Worm (Caenorhabditis elegans): ENCODE results near the gene T05D4.2.

Gene T05D4.2

DNA sequence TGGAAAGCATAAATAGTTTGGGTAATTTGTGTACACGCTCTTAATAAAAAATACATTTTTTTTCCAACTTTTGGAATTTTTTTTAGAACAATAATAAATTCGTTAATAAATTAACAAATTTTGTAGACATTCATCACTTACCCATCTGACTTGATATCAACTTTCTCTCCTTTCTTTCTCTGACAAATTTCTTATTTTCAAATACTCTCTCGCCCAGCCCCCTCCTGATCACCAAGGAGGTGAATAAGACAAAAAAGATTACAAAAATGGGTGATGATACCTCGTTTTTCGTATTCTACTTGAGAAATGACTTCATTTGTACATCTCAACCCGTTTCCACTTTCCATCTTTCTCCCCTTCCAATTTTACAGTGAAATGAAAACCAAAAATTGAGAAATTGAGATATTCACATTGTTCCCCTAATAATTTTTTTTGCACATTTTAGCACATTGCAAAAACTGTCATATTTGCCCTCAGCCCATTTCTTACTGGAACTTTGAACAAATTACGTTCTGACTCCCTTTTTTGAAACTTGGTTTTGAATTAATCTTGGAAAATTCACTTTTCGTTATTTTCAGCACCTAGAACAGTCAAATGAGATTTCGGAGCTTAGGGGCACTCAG lies 12.8 kb upstream of the T05D4.2 start, which contains the start of gene osm-7:
osm-7 (plus strand) TSS at position 573 of the 623 bp plus-strand sequence.
- no peak for TF ChIP-seq ztf-11 (tag; optimal IDR thresholded peaks at IDR 0.05)
- TF ChIP-seq blmp-1 (tag; optimal IDR thresholded peaks at IDR 0.05; ENCODE audit: insufficient read depth), result peak; percentile 65
- TF ChIP-seq ceh-16 (tag; optimal IDR thresholded peaks at IDR 0.05), result no peak

DNA sequence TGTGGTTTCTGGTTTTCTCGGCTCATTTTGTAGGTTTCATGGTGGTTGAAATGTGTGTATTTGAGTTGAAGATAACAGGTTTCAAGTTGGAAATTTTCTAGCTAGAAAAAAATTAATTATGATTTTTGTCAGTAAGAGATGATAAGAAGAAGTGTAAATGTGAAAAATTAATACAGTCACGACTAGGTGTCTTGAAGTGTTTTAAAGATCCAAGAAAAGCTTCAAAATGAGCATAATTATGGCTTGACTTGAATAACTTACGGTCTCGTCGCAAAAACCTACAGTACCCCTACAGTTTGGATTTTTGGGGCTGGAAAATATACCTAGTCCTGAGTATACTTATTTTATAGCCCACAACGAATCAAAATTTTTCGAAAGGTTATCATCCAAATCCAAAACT lies 7.5 kb upstream of the T05D4.2 start, which contains the start of gene exc-12:
exc-12 (minus strand) TSS at position 101 of the 400 bp plus-strand sequence.
- no peak for TF ChIP-seq nhr-12 (tag; optimal IDR thresholded peaks at IDR 0.05)
- TF ChIP-seq sma-3 (GFP tag; optimal IDR thresholded peaks at IDR 0.05), result no peak
- TF ChIP-seq dmd-4 (tag; optimal IDR thresholded peaks at IDR 0.05), result no peak
- TF ChIP-seq snpc-4 (tag; optimal IDR thresholded peaks at IDR 0.05), result no peak
- no peak for TF ChIP-seq ceh-82 (tag; optimal IDR thresholded peaks at IDR 0.05)
- TF ChIP-seq mab-5 (tag; optimal IDR thresholded peaks at IDR 0.05), result no peak
- TF ChIP-seq crh-2 (tag; optimal IDR thresholded peaks at IDR 0.05), result no peak
- TF ChIP-seq mbf-1 (tag; optimal IDR thresholded peaks at IDR 0.05), result no peak
- no peak for TF ChIP-seq gmeb-1 (tag; optimal IDR thresholded peaks at IDR 0.05)

ce11 chrIII:13565972-13566371 lies 3.1 kb upstream of the T05D4.2 start:
- no peak for TF ChIP-seq nhr-237 (tag; optimal IDR thresholded peaks at IDR 0.05)
- no peak for TF ChIP-seq lin-39 (tag; optimal IDR thresholded peaks at IDR 0.05)
- TF ChIP-seq nhr-77 (tag; optimal IDR thresholded peaks at IDR 0.05), result no peak
- TF ChIP-seq unc-55 (GFP tag; optimal IDR thresholded peaks at IDR 0.05), result peak; percentile 46
- no peak for TF ChIP-seq Y55F3AM.14 (GFP tag; optimal IDR thresholded peaks at IDR 0.05)
- TF ChIP-seq aly-2 (tag; optimal IDR thresholded peaks at IDR 0.05), result no peak
- peak; percentile 53 for TF ChIP-seq C34F6.9 (tag; optimal IDR thresholded peaks at IDR 0.05)
- no peak for TF ChIP-seq sma-9 (GFP tag; optimal IDR thresholded peaks at IDR 0.05)
- TF ChIP-seq sma-9 (tag; optimal IDR thresholded peaks at IDR 0.05), result no peak
- TF ChIP-seq F13H6.1 (tag; optimal IDR thresholded peaks at IDR 0.05), result no peak
- TF ChIP-seq nhr-129 (tag; optimal IDR thresholded peaks at IDR 0.05), result peak; percentile 98
- no peak for TF ChIP-seq elt-1 (tag; optimal IDR thresholded peaks at IDR 0.05)
- TF ChIP-seq ZK546.5 (tag; optimal IDR thresholded peaks at IDR 0.05), result no peak
- no peak for TF ChIP-seq sma-3 (GFP tag; optimal IDR thresholded peaks at IDR 0.05)
- no peak for TF ChIP-seq nhr-10 (tag; optimal IDR thresholded peaks at IDR 0.05)
- TF ChIP-seq lsy-2 (tag; optimal IDR thresholded peaks at IDR 0.05), result peak in 1 of 2 experiments; percentile 31

DNA sequence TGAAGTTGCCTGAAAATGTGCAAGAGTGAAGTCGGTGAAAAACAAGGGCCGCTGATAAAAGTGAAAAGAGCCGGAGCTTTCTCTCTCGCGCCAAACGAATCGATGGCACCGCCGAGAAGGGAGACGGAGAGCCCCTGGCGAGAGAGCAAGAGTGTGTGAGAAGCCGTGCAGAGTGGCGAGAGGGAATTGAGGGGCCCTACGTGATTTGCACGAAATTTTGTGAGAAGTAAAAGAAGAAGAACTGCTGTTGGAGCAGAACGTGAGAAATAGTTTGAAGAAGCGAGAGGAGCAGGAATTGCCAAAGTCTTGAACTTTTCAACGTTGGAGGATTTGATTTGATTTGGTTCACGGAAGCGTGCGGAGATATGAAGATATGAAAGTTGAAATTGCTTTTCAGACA lies 2.0 kb upstream of the T05D4.2 start, which contains the start of gene aldo-1:
aldo-1 (minus strand) TSS at position 9 of the 400 bp plus-strand sequence.
- no peak for TF ChIP-seq nhr-6 (tag; optimal IDR thresholded peaks at IDR 0.05)
- TF ChIP-seq sma-3 (GFP tag; optimal IDR thresholded peaks at IDR 0.05), result no peak
- no peak for TF ChIP-seq peb-1 (tag; optimal IDR thresholded peaks at IDR 0.05)
- no peak for TF ChIP-seq lin-39 (tag; optimal IDR thresholded peaks at IDR 0.05)
- TF ChIP-seq F13H6.1 (tag; optimal IDR thresholded peaks at IDR 0.05), result peak; percentile 60
- peak; percentile 70 for TF ChIP-seq lin-11 (tag; optimal IDR thresholded peaks at IDR 0.05)
- TF ChIP-seq blmp-1 (tag; optimal IDR thresholded peaks at IDR 0.05; ENCODE audit: insufficient read depth), result no peak
- no peak for TF ChIP-seq nhr-21 (tag; optimal IDR thresholded peaks at IDR 0.05)
- no peak for TF ChIP-seq unc-39 (tag; optimal IDR thresholded peaks at IDR 0.05)
- peak; percentile 62 for TF ChIP-seq C34F6.9 (tag; optimal IDR thresholded peaks at IDR 0.05)
- no peak for TF ChIP-seq fos-1 (tag; optimal IDR thresholded peaks at IDR 0.05)
- TF ChIP-seq alr-1 (tag; optimal IDR thresholded peaks at IDR 0.05), result no peak
- TF ChIP-seq nhr-12 (tag; optimal IDR thresholded peaks at IDR 0.05), result no peak
- no peak for TF ChIP-seq ama-1 (optimal IDR thresholded peaks at IDR 0.05)
- TF ChIP-seq mab-5 (tag; optimal IDR thresholded peaks at IDR 0.05), result no peak
- TF ChIP-seq skn-1 (tag; optimal IDR thresholded peaks at IDR 0.05), result no peak
- peak; percentile 53 for TF ChIP-seq unc-55 (GFP tag; optimal IDR thresholded peaks at IDR 0.05)
- TF ChIP-seq nhr-23 (tag; optimal IDR thresholded peaks at IDR 0.05), result no peak
- TF ChIP-seq lsy-2 (tag; optimal IDR thresholded peaks at IDR 0.05), result peak in 1 of 2 experiments; percentile 45
- no peak for TF ChIP-seq nhr-77 (tag; optimal IDR thresholded peaks at IDR 0.05)
- TF ChIP-seq sma-9 (GFP tag; optimal IDR thresholded peaks at IDR 0.05), result peak; percentile 51
- no peak for TF ChIP-seq sma-9 (tag; optimal IDR thresholded peaks at IDR 0.05)
- no peak for TF ChIP-seq lin-13 (GFP tag; optimal IDR thresholded peaks at IDR 0.05)
- peak; percentile 6 for TF ChIP-seq sem-4 (tag; optimal IDR thresholded peaks at IDR 0.05)
- TF ChIP-seq crh-2 (tag; optimal IDR thresholded peaks at IDR 0.05), result peak; percentile 12
- TF ChIP-seq R02D3.7 (tag; optimal IDR thresholded peaks at IDR 0.05), result no peak
- peak; percentile 41 for TF ChIP-seq zag-1 (tag; optimal IDR thresholded peaks at IDR 0.05)
- TF ChIP-seq dmd-4 (tag; optimal IDR thresholded peaks at IDR 0.05), result no peak
- TF ChIP-seq ceh-82 (tag; optimal IDR thresholded peaks at IDR 0.05), result no peak
- TF ChIP-seq nhr-25 (tag; optimal IDR thresholded peaks at IDR 0.05), result no peak
- TF ChIP-seq nhr-129 (tag; optimal IDR thresholded peaks at IDR 0.05), result peak; percentile 76
